Worm (Caenorhabditis elegans) whole organism, midembryonic: ENCODE data around the gene taf-6.2.

ENCODE experiments used
- T22C8.4 ChIP-seq: fragments of 200-800 bp; sonication (Bioruptor generic); IDR thresholded peaks from 2 replicates; pipeline ENCODE4 v1.3.6; 2022; ENCODE audit warnings: missing genetic modification characterization, missing compliant biosample characterization
- cog-1 ChIP-seq: sonication (generic microtip); optimal IDR thresholded peaks from 2 replicates; lab custom pipeline; 2016; ENCODE audit warnings: missing genetic modification characterization, missing compliant biosample characterization
- flt-1 ChIP-seq: fragments of 200-800 bp; sonication (Bioruptor generic); IDR thresholded peaks from 2 replicates; pipeline ENCODE4 v1.3.6; 2022; ENCODE audit warnings: missing genetic modification characterization, missing compliant biosample characterization

ce11 chrIV:3666543-3666942 lies 28.0 kb downstream of the taf-6.2 start:
- no peak for TF ChIP-seq cog-1 (tag; lab: Kevin White, UChicago)
- no peak for TF ChIP-seq flt-1 (GFP tag; lab: Robert Waterston, UW)
- TF ChIP-seq T22C8.4 (GFP tag; lab: Robert Waterston, UW): no peak
